Fruit fly (Drosophila melanogaster) whole organism, adult: ENCODE data around the gene CG9389.

Experiments
- CG11617 ChIP-seq: fragments of 200-800 bp; sonication (Bioruptor generic); optimal IDR thresholded peaks from 2 replicates; lab custom pipeline; 2017; ENCODE audit warnings: mild to moderate bottlenecking, missing biosample characterization, missing genetic modification reagents, missing genetic modification characterization
- CG12768 ChIP-seq: fragments of 200-800 bp; sonication (Bioruptor generic); optimal IDR thresholded peaks from 2 replicates; lab custom pipeline; 2017; ENCODE audit warnings: missing biosample characterization, missing genetic modification characterization, mild to moderate bottlenecking, moderate library complexity, missing genetic modification reagents
- CG14711 ChIP-seq: fragments of 200-800 bp; sonication (Bioruptor generic); optimal IDR thresholded peaks from 2 replicates; lab custom pipeline; 2018; ENCODE audit warnings: missing biosample characterization, mild to moderate bottlenecking, missing genetic modification characterization, moderate library complexity
- CG1620 ChIP-seq: fragments of 200-800 bp; sonication (Bioruptor generic); optimal IDR thresholded peaks from 2 replicates; lab custom pipeline; 2016; ENCODE audit warnings: missing biosample characterization, missing genetic modification characterization
- CG33017 ChIP-seq: fragments of 200-800 bp; sonication (Bioruptor generic); optimal IDR thresholded peaks from 2 replicates; lab custom pipeline; 2018; ENCODE audit warnings: missing biosample characterization, mild to moderate bottlenecking, missing genetic modification characterization, moderate library complexity
- CG5204 ChIP-seq: fragments of 200-800 bp; sonication (Bioruptor generic); optimal IDR thresholded peaks from 2 replicates; lab custom pipeline; 2016; ENCODE audit warnings: missing biosample characterization, missing genetic modification characterization
- CG7045 ChIP-seq: fragments of 200-800 bp; sonication (Bioruptor generic); optimal IDR thresholded peaks from 2 replicates; lab custom pipeline; 2017; ENCODE audit warnings: missing biosample characterization, mild to moderate bottlenecking, missing genetic modification characterization
- CG7101 ChIP-seq: fragments of 200-800 bp; sonication (Bioruptor generic); optimal IDR thresholded peaks from 2 replicates; lab custom pipeline; 2018; ENCODE audit warnings: missing biosample characterization, mild to moderate bottlenecking, missing genetic modification characterization, moderate library complexity
- Clk ChIP-seq: fragments of 200-800 bp; sonication (Bioruptor generic); optimal IDR thresholded peaks from 2 replicates; lab custom pipeline; 2017; ENCODE audit warnings: missing biosample characterization, missing genetic modification characterization
- Crg-1 ChIP-seq: fragments of 200-800 bp; sonication (Bioruptor generic); optimal IDR thresholded peaks from 2 replicates; lab custom pipeline; 2016; ENCODE audit warnings: missing biosample characterization, missing genetic modification characterization
- Hr96 ChIP-seq: fragments of 200-800 bp; sonication (Bioruptor generic); optimal IDR thresholded peaks from 2 replicates; lab custom pipeline; 2016; ENCODE audit warnings: missing biosample characterization, missing genetic modification characterization
- Mnt ChIP-seq: fragments of 200-800 bp; sonication (Bioruptor generic); optimal IDR thresholded peaks from 2 replicates; lab custom pipeline; 2016; ENCODE audit warnings: missing biosample characterization, mild to moderate bottlenecking, missing genetic modification characterization
- bab1 ChIP-seq: fragments of 200-800 bp; sonication (Bioruptor generic); optimal IDR thresholded peaks from 3 replicates; lab custom pipeline; 2019; ENCODE audit warnings: missing biosample characterization, mild to moderate bottlenecking, missing genetic modification characterization, moderate library complexity
- cic ChIP-seq: fragments of 200-800 bp; sonication (Bioruptor generic); optimal IDR thresholded peaks from 2 replicates; lab custom pipeline; 2017; ENCODE audit warnings: missing biosample characterization, mild to moderate bottlenecking, missing genetic modification characterization, moderate library complexity
- cnc ChIP-seq, 2 experiments: fragments of >200 bp; optimal IDR thresholded peaks; 2 replicates each; lab custom pipeline; 2017
- kay ChIP-seq: fragments of 200-800 bp; sonication (Bioruptor generic); peaks from one replicate; lab custom pipeline; 2016; ENCODE audit warnings: missing biosample characterization, missing genetic modification characterization, borderline replicate concordance
- ovo ChIP-seq: fragments of 200-800 bp; sonication (Bioruptor generic); optimal IDR thresholded peaks from 2 replicates; lab custom pipeline; 2016; ENCODE audit warnings: missing biosample characterization, missing genetic modification characterization
- pad ChIP-seq: fragments of 200-800 bp; sonication (Bioruptor generic); optimal IDR thresholded peaks from 3 replicates; lab custom pipeline; 2017; ENCODE audit warnings: missing biosample characterization, missing genetic modification characterization, mild to moderate bottlenecking, moderate library complexity, missing genetic modification reagents
- tj ChIP-seq: fragments of 200-800 bp; sonication (Bioruptor generic); optimal IDR thresholded peaks from 3 replicates; lab custom pipeline; 2017; ENCODE audit warnings: missing biosample characterization, mild to moderate bottlenecking, missing genetic modification characterization, moderate library complexity
- toe ChIP-seq: fragments of 200-800 bp; sonication (Bioruptor generic); optimal IDR thresholded peaks from 2 replicates; lab custom pipeline; 2016; ENCODE audit warnings: missing biosample characterization, missing genetic modification characterization

The CG9389 gene

dm6 chr3L:21251381-21251780 is 19.0 kb downstream of the CG9389 start:
- no peak for TF ChIP-seq Mnt (GFP tag; lab: Kevin White, UChicago)
- no peak for TF ChIP-seq toe (GFP tag; lab: Kevin White, UChicago)

DNA sequence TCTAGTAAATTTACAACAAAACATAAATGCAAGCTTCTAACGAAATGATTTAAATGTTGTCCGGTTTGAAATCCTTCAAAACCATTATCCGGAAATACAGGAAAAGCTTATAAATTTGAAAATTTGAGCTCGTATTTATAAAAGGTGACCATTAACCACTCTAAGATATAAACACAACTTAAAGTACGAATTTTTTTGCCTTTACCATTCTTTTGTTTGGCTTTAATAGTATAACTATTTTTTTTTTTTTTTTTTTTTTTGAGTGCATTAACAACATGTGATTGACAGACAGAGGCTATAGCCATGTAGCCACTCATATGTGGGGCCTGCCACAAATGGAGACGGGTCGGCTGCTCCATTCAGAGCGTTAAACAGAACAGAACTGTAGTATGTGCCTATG is 27.0 kb downstream of the CG9389 start:
- TF ChIP-seq CG7101 (tag; lab: Kevin White, UChicago) (no peak), CG5204 (GFP tag; lab: Kevin White, UChicago) (no peak), CG7045 (no peak), tj (GFP tag; lab: Kevin White, UChicago) (no peak)

DNA sequence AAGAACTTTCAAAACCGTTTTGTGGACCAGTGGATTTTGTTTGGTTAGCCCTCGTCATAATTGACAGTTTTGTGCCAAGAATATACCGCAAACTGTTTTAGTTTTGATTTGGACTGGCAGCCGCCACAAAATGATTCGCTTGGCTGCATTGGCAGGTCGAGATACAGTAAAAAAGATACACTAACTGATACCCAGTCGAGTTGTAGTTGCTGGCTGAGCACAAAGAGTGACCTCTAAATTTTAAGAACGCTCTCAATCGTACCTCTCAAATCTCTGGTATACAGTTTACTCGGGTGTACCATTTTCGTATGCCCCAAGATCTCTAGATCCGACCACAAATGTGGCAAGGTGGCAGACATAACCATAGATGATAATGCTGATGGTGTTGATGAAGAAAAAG is 27.4 kb downstream of the CG9389 start:
- no peak for TF ChIP-seq CG7101 (tag; lab: Kevin White, UChicago)
- TF ChIP-seq bab1 (GFP tag; lab: Kevin White, UChicago), result no peak
- TF ChIP-seq Hr96 (GFP tag; lab: Kevin White, UChicago), result no peak
- no peak for TF ChIP-seq Crg-1
- no peak for TF ChIP-seq ovo
- TF ChIP-seq Mnt (GFP tag; lab: Kevin White, UChicago), result no peak

dm6 chr3L:21241447-21241983 is 28.9 kb downstream of the CG9389 start:
- TF ChIP-seq toe (GFP tag; lab: Kevin White, UChicago), result no peak
- TF ChIP-seq kay (GFP tag; lab: Kevin White, UChicago), result peak; percentile 40

- no peak for TF ChIP-seq CG7045
- TF ChIP-seq ovo, result no peak
- TF ChIP-seq tj (GFP tag; lab: Kevin White, UChicago), result no peak
- no peak for TF ChIP-seq CG12768 (GFP tag; lab: Kevin White, UChicago)
- no peak for TF ChIP-seq Hr96 (GFP tag; lab: Kevin White, UChicago)
Measured at dm6 chr3L:21239999-21240509, 30.3 kb downstream of the CG9389 start.

- TF ChIP-seq cic (GFP tag; lab: Kevin White, UChicago) (no peak), CG12768 (GFP tag; lab: Kevin White, UChicago) (no peak), toe (GFP tag; lab: Kevin White, UChicago) (no peak), CG7045 (no peak), ovo (no peak), Hr96 (GFP tag; lab: Kevin White, UChicago) (no peak), bab1 (GFP tag; lab: Kevin White, UChicago) (no peak), CG7101 (tag; lab: Kevin White, UChicago) (no peak), CG1620 (GFP tag; lab: Kevin White, UChicago) (no peak), tj (GFP tag; lab: Kevin White, UChicago) (no peak), CG14711 (no peak), Mnt (GFP tag; lab: Kevin White, UChicago) (no peak), CG11617 (GFP tag; lab: Kevin White, UChicago) (no peak), pad (GFP tag; lab: Kevin White, UChicago) (no peak), CG5204 (GFP tag; lab: Kevin White, UChicago) (no peak), kay (GFP tag; lab: Kevin White, UChicago) (no peak)
Measured at dm6 chr3L:21238377-21238776, 32.0 kb downstream of the CG9389 start.

- TF ChIP-seq Hr96 (GFP tag; lab: Kevin White, UChicago) (no peak), CG14711 (no peak), CG33017 (tag; lab: Kevin White, UChicago) (no peak), toe (GFP tag; lab: Kevin White, UChicago) (no peak), Clk (no peak), CG7101 (tag; lab: Kevin White, UChicago) (no peak), CG5204 (GFP tag; lab: Kevin White, UChicago) (no peak), CG11617 (GFP tag; lab: Kevin White, UChicago) (no peak), cnc (optimal IDR thresholded peaks at IDR 0.05; lab: Kevin White, UChicago) (no peak), Crg-1 (no peak), CG7045 (no peak), pad (GFP tag; lab: Kevin White, UChicago) (no peak), ovo (no peak), tj (GFP tag; lab: Kevin White, UChicago) (no peak)
Measured at dm6 chr3L:21236959-21237551, 33.3 kb downstream of the CG9389 start.

- TF ChIP-seq kay (GFP tag; lab: Kevin White, UChicago) (no peak), CG7045 (no peak), CG5204 (GFP tag; lab: Kevin White, UChicago) (no peak), toe (GFP tag; lab: Kevin White, UChicago) (no peak), CG33017 (tag; lab: Kevin White, UChicago) (no peak), CG14711 (no peak), CG11617 (GFP tag; lab: Kevin White, UChicago) (no peak), Clk (no peak), pad (GFP tag; lab: Kevin White, UChicago) (no peak), ovo (no peak), Hr96 (GFP tag; lab: Kevin White, UChicago) (no peak), cnc (optimal IDR thresholded peaks at IDR 0.05; lab: Kevin White, UChicago) (no peak)
Measured at dm6 chr3L:21230762-21231161, 39.6 kb downstream of the CG9389 start.
